Fruit fly (Drosophila melanogaster): ENCODE measurements around the gene Pomp.

Gene Pomp

DNA sequence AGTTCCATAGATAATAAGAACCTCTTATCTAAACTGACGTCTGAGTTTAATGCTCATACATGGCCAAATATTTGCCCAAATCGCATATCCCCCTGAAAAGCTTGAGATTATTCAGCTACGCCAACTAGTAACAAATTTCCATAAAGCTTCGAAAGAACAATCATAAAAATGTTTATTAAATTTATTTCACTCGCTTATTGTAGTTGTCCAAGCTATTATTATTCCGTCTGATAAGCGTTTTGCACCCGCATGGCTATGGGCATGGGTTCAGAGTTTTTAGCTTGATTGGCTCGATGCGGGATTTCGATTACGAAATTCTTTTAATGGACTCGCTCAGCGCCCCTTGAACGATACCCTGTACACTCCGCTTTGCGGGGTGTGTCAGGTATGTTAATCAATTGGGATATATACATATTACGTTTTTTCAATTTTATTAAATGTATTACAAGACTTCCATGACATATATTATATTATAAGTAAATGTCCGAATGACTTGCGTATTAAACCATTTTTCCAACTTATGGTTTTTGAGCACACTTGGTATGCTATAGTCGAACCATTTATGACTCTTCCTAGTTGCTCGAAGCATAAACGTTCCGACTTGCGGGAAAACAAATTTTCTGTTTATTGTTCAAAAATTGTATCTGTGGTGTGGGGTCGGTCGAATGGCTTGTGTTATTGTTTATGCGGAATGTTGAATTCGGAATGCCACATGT is 18.3 kb downstream of the Pomp start (continued):
- TF ChIP-seq Mes4 (GFP tag; optimal IDR thresholded peaks at IDR 0.05) (peak; percentile 70), CG15479 (GFP tag; optimal IDR thresholded peaks at IDR 0.05) (no peak), hkb (optimal IDR thresholded peaks at IDR 0.05) (no peak), hkb (GFP tag; IDR thresholded peaks at IDR 0.05) (peak; percentile 94), kay (GFP tag; optimal IDR thresholded peaks at IDR 0.05) (peak; percentile 92), peb (GFP tag; IDR thresholded peaks at IDR 0.05) (peak; percentile 87), Dip3 (GFP tag; optimal IDR thresholded peaks at IDR 0.05) (peak; percentile 85), CG11247 (GFP tag; IDR thresholded peaks at IDR 0.05) (peak; percentile 94), Sox100B (GFP tag; optimal IDR thresholded peaks at IDR 0.05) (peak; percentile 92), CG6683 (GFP tag; optimal IDR thresholded peaks at IDR 0.05) (peak; percentile 90), CG34224 (GFP tag; IDR thresholded peaks at IDR 0.05; ENCODE audit: partially characterized antibody) (peak; percentile 75), CG4617 (GFP tag; optimal IDR thresholded peaks at IDR 0.05; ENCODE audit: borderline replicate concordance) (peak; percentile 85), sd (tag; optimal IDR thresholded peaks at IDR 0.05) (peak; percentile 93), NFAT (GFP tag; IDR thresholded peaks at IDR 0.05) (peak; percentile 90), Rx (GFP tag; IDR thresholded peaks at IDR 0.05) (peak; percentile 89), CG10979 (tag; optimal IDR thresholded peaks at IDR 0.05) (peak; percentile 94), pnt (GFP tag; optimal IDR thresholded peaks at IDR 0.05) (peak; percentile 55), CG1603 (tag; optimal IDR thresholded peaks at IDR 0.05) (peak; percentile 96), CG11560 (tag; IDR thresholded peaks at IDR 0.05) (peak; percentile 87), CG12769 (tag; optimal IDR thresholded peaks at IDR 0.05) (peak; percentile 97), ssp (GFP tag; IDR thresholded peaks at IDR 0.05) (peak; percentile 87), ken (GFP tag; IDR thresholded peaks at IDR 0.05) (peak; percentile 92), Trl (optimal IDR thresholded peaks at IDR 0.05) (no peak), Trl (GFP tag; optimal IDR thresholded peaks at IDR 0.05) (peak; percentile 54), Oli (tag; optimal IDR thresholded peaks at IDR 0.05) (peak; percentile 97), bbx (GFP tag; IDR thresholded peaks at IDR 0.05; ENCODE audit: partially characterized antibody) (peak; percentile 63; the same call in 1 of the 2 replicates), pita (GFP tag; optimal IDR thresholded peaks at IDR 0.05) (no peak), Hr51 (GFP tag; optimal IDR thresholded peaks at IDR 0.05) (peak; percentile 76 to 97), repo (GFP tag; optimal IDR thresholded peaks at IDR 0.05) (peak; percentile 21), CG10267 (tag; optimal IDR thresholded peaks at IDR 0.05) (peak; percentile 90), ftz-f1 (GFP tag; optimal IDR thresholded peaks at IDR 0.05) (peak; percentile 65), CG32767 (GFP tag; IDR thresholded peaks at IDR 0.05) (peak; percentile 95), dm (GFP tag; optimal IDR thresholded peaks at IDR 0.05) (peak; percentile 60), CG9797 (GFP tag; optimal IDR thresholded peaks at IDR 0.05) (peak; percentile 35), CG17186 (GFP tag; optimal IDR thresholded peaks at IDR 0.05) (peak; percentile 54), gsb-n (tag; optimal IDR thresholded peaks at IDR 0.05) (peak; percentile 94), grn (GFP tag; optimal IDR thresholded peaks at IDR 0.05) (peak; percentile 58), fru (optimal IDR thresholded peaks at IDR 0.05) (no peak), Dp (GFP tag; optimal IDR thresholded peaks at IDR 0.05) (peak; percentile 12), grau (tag; optimal IDR thresholded peaks at IDR 0.05) (peak; percentile 96), Asciz (GFP tag; optimal IDR thresholded peaks at IDR 0.05) (peak; percentile 94), CG5245 (GFP tag; optimal IDR thresholded peaks at IDR 0.05) (peak; percentile 89), CG6175 (GFP tag; IDR thresholded peaks at IDR 0.05) (peak; percentile 86), crp (GFP tag; optimal IDR thresholded peaks at IDR 0.05) (peak in 1 of 2 experiments; percentile 55), HmgZ (tag; optimal IDR thresholded peaks at IDR 0.05) (peak; percentile 97), lab (GFP tag; optimal IDR thresholded peaks at IDR 0.05) (peak; percentile 98), usp (GFP tag; optimal IDR thresholded peaks at IDR 0.05) (no peak), Hey (tag; optimal IDR thresholded peaks at IDR 0.05) (peak; percentile 63), vnd (GFP tag; IDR thresholded peaks at IDR 0.05; ENCODE audit: partially characterized antibody) (peak; percentile 87), Side (GFP tag; optimal IDR thresholded peaks at IDR 0.05) (peak; percentile 62)
